Worm (Caenorhabditis elegans) whole organism, L1 larva: ENCODE results near the gene ZK1248.15.
"Not testable (repeated sequence)": the region's sequence is repeated elsewhere in the genome, so short reads cannot be mapped to it uniquely, and the experiment has no call there.

Experiments
- C04F5.9 ChIP-seq: sonication (generic microtip); optimal IDR thresholded peaks from 2 replicates; lab custom pipeline; 2016; ENCODE audit warnings: missing genetic modification characterization, missing compliant biosample characterization
- Y116A8C.19 ChIP-seq: sonication (generic microtip); optimal IDR thresholded peaks from 2 replicates; lab custom pipeline; 2016; ENCODE audit warnings: missing compliant biosample characterization, missing genetic modification characterization, borderline replicate concordance
- aly-2 ChIP-seq: fragments of 150-350 bp; optimal IDR thresholded peaks from 2 replicates; lab custom pipeline; 2014; ENCODE audit warnings: missing biosample characterization, missing genetic modification characterization
- ceh-63 ChIP-seq: fragments of 200-800 bp; sonication (Bioruptor generic); optimal IDR thresholded peaks from 2 replicates; lab custom pipeline; 2018; ENCODE audit warnings: mild to moderate bottlenecking, missing genetic modification characterization, missing compliant biosample characterization
- ces-1 ChIP-seq: fragments of 150-350 bp; optimal IDR thresholded peaks from 2 replicates; lab custom pipeline; 2014; ENCODE audit warnings: missing biosample characterization, missing genetic modification reagents, missing genetic modification characterization
- dsc-1 ChIP-seq: sonication (generic microtip); optimal IDR thresholded peaks from 2 replicates; lab custom pipeline; 2016; ENCODE audit warnings: mild to moderate bottlenecking, missing genetic modification characterization, missing compliant biosample characterization
- efl-1 ChIP-seq, 4 experiments: fragments of 150-350 bp; optimal IDR thresholded peaks in 3 of 4; peaks in 1 of 4; 1 replicate in 1 of 4; 2 replicates in 3 of 4; lab custom pipeline; 2014; ENCODE audit warnings: missing biosample characterization in 2 of 4, missing genetic modification characterization in 2 of 4, missing genetic modification reagents in 2 of 4
- efl-3 ChIP-seq: fragments of 200-800 bp; sonication (Bioruptor generic); optimal IDR thresholded peaks from 2 replicates; lab custom pipeline; 2018; ENCODE audit warnings: mild to moderate bottlenecking, missing genetic modification characterization, missing compliant biosample characterization
- egl-13 ChIP-seq: sonication (generic microtip); optimal IDR thresholded peaks from 2 replicates; lab custom pipeline; 2016; ENCODE audit warnings: missing genotype, missing genetic modification reagents, missing genetic modification characterization, missing compliant biosample characterization
- egl-27 ChIP-seq, 2 experiments: fragments of 150-350 bp in 1 of 2; sonication (generic microtip); optimal IDR thresholded peaks; 3 replicates each; lab custom pipeline; 2017 to 2018; ENCODE audit warnings: missing biosample characterization in 2 of 2, missing genetic modification characterization in 2 of 2, missing genetic modification reagents in 2 of 2
- elt-2 ChIP-seq: sonication (generic microtip); optimal IDR thresholded peaks from 2 replicates; lab custom pipeline; 2016; ENCODE audit warnings: missing genetic modification characterization, mild to moderate bottlenecking, inconsistent platforms, missing compliant biosample characterization, missing genetic modification reagents
- ets-5 ChIP-seq: fragments of 200-800 bp; sonication (Bioruptor generic); IDR thresholded peaks from 2 replicates; pipeline ENCODE4 v1.3.6; 2022; ENCODE audit warnings: missing genetic modification characterization, missing compliant biosample characterization
- fkh-4 ChIP-seq: sonication (generic microtip); optimal IDR thresholded peaks from 2 replicates; lab custom pipeline; 2016; ENCODE audit warnings: missing compliant biosample characterization, missing genetic modification characterization, borderline replicate concordance
- hpl-2 ChIP-seq: fragments of 150-350 bp; optimal IDR thresholded peaks from 2 replicates; lab custom pipeline; 2014; ENCODE audit warnings: missing biosample characterization, missing genetic modification reagents, missing genetic modification characterization
- lin-14 ChIP-seq: fragments of 200-800 bp; sonication (Bioruptor generic); optimal IDR thresholded peaks from 2 replicates; lab custom pipeline; 2018; ENCODE audit warnings: mild to moderate bottlenecking, missing genetic modification characterization, moderate library complexity, missing compliant biosample characterization
- lsy-2 ChIP-seq, 2 experiments: fragments of 150-350 bp; optimal IDR thresholded peaks; 2 replicates each; lab custom pipeline; 2014; ENCODE audit warnings: missing biosample characterization in 2 of 2, missing genetic modification characterization in 2 of 2
- mab-9 ChIP-seq: fragments of 200-800 bp; sonication (Bioruptor generic); IDR thresholded peaks from 2 replicates; pipeline ENCODE4 v1.3.6; 2022; ENCODE audit warnings: missing genetic modification reagents, missing genetic modification characterization, missing compliant biosample characterization
- mdl-1 ChIP-seq, 2 experiments: fragments of 150-350 bp; optimal IDR thresholded peaks; 2 replicates each; lab custom pipeline; 2014 to 2017; ENCODE audit warnings: missing biosample characterization in 2 of 2, missing genetic modification characterization in 2 of 2, inconsistent platforms in 1 of 2
- mef-2 ChIP-seq: fragments of 150-350 bp; optimal IDR thresholded peaks from 2 replicates; lab custom pipeline; 2014; ENCODE audit warnings: missing biosample characterization, missing genetic modification characterization
- mep-1 ChIP-seq: fragments of 150-350 bp; optimal IDR thresholded peaks from 2 replicates; lab custom pipeline; 2014; ENCODE audit warnings: missing biosample characterization, missing genetic modification characterization
- nhr-12 ChIP-seq: sonication (generic microtip); optimal IDR thresholded peaks from 2 replicates; lab custom pipeline; 2017; ENCODE audit warnings: missing biosample characterization, missing genetic modification characterization
- nhr-20 ChIP-seq: sonication (generic microtip); optimal IDR thresholded peaks from 2 replicates; lab custom pipeline; 2016; ENCODE audit warnings: mild to moderate bottlenecking, missing genetic modification characterization, missing compliant biosample characterization
- nhr-237 ChIP-seq: fragments of 150-350 bp; optimal IDR thresholded peaks from 2 replicates; lab custom pipeline; 2014; ENCODE audit warnings: missing biosample characterization, missing genetic modification characterization
- nhr-28 ChIP-seq: fragments of 150-350 bp; optimal IDR thresholded peaks from 2 replicates; lab custom pipeline; 2014; ENCODE audit warnings: missing biosample characterization, missing genetic modification characterization
- nhr-71 ChIP-seq: sonication (generic microtip); optimal IDR thresholded peaks from 2 replicates; lab custom pipeline; 2016; ENCODE audit warnings: mild to moderate bottlenecking, missing genetic modification characterization, moderate library complexity, missing compliant biosample characterization
- nhr-76 ChIP-seq: sonication (generic microtip); optimal IDR thresholded peaks from 2 replicates; lab custom pipeline; 2017; ENCODE audit warnings: missing biosample characterization, missing genetic modification characterization
- pag-3 ChIP-seq: sonication (generic microtip); optimal IDR thresholded peaks from 2 replicates; lab custom pipeline; 2017; ENCODE audit warnings: missing genetic modification characterization, mild to moderate bottlenecking, missing compliant biosample characterization, antibody characterized with exemption, borderline replicate concordance; ENCODE audit not compliant: insufficient read depth
- pqm-1 ChIP-seq: sonication (generic microtip); optimal IDR thresholded peaks from 3 replicates; lab custom pipeline; 2017; ENCODE audit warnings: missing biosample characterization, missing genetic modification characterization
- rnt-1 ChIP-seq: sonication (generic microtip); optimal IDR thresholded peaks from 2 replicates; lab custom pipeline; 2016; ENCODE audit warnings: mild to moderate bottlenecking, missing genetic modification characterization, moderate library complexity, missing compliant biosample characterization
- skn-1 ChIP-seq: fragments of 150-350 bp; optimal IDR thresholded peaks from 2 replicates; lab custom pipeline; 2014; ENCODE audit warnings: missing biosample characterization, missing genetic modification characterization
- snpc-4 ChIP-seq: fragments of 150-350 bp; optimal IDR thresholded peaks from 2 replicates; lab custom pipeline; 2014; ENCODE audit warnings: missing biosample characterization, missing genetic modification characterization
- sptf-1 ChIP-seq: fragments of 150-350 bp; optimal IDR thresholded peaks from 2 replicates; lab custom pipeline; 2014; ENCODE audit warnings: missing biosample characterization, missing genetic modification characterization
- swsn-7 ChIP-seq: sonication (generic microtip); optimal IDR thresholded peaks from 2 replicates; lab custom pipeline; 2016; ENCODE audit warnings: missing genetic modification characterization, missing compliant biosample characterization
- tlp-1 ChIP-seq: fragments of 150-350 bp; optimal IDR thresholded peaks from 2 replicates; lab custom pipeline; 2014; ENCODE audit warnings: missing biosample characterization, missing genetic modification characterization
- unc-30 ChIP-seq: sonication (generic microtip); optimal IDR thresholded peaks from 2 replicates; lab custom pipeline; 2017; ENCODE audit warnings: missing biosample characterization, missing genetic modification characterization
- unc-86 ChIP-seq: sonication (generic microtip); optimal IDR thresholded peaks from 2 replicates; lab custom pipeline; 2016; ENCODE audit warnings: missing genetic modification characterization, missing compliant biosample characterization
- unc-98 ChIP-seq: fragments of 200-800 bp; sonication (Bioruptor generic); IDR thresholded peaks from 2 replicates; pipeline ENCODE4 v1.3.6; 2022; ENCODE audit warnings: missing genetic modification characterization, missing compliant biosample characterization
- zag-1 ChIP-seq: fragments of 150-350 bp; optimal IDR thresholded peaks from 2 replicates; lab custom pipeline; 2014; ENCODE audit warnings: missing biosample characterization, missing genetic modification characterization

Gene ZK1248.15

ce11 chrII:5816346-5816745 lies 22.0 kb downstream of the ZK1248.15 start, which contains the start of gene ZK1248.20:
TSS of gene ZK1248.20 (plus strand) at chrII:5816646.
- TF ChIP-seq hpl-2 (GFP tag; lab: Kevin White, UChicago): no peak
- no peak for TF ChIP-seq sptf-1 (tag; lab: Kevin White, UChicago)
- no peak for TF ChIP-seq nhr-76
- no peak for TF ChIP-seq ces-1
- TF ChIP-seq rnt-1: no peak
- TF ChIP-seq lsy-2 (tag; optimal IDR thresholded peaks at IDR 0.05; lab: Kevin White, UChicago): no peak
- TF ChIP-seq dsc-1 (tag; lab: Kevin White, UChicago): no peak
- no peak for TF ChIP-seq efl-3
- TF ChIP-seq, all 84 proteins: peak for 0

ce11 chrII:5815382-5815781 lies 23.0 kb downstream of the ZK1248.15 start, which contains the start of gene wago-5:
TSS of gene wago-5 (minus strand) at chrII:5815482.
- TF ChIP-seq Y116A8C.19; mab-9; skn-1 (tag; lab: Kevin White, UChicago): not testable (repeated sequence)

- TF ChIP-seq efl-1 (optimal IDR thresholded peaks at IDR 0.05; lab: Kevin White, UChicago) (no peak), efl-1 (GFP tag; optimal IDR thresholded peaks at IDR 0.05 in 1 of 2; lab: Kevin White, UChicago) (no peak), mef-2 (no peak), nhr-237 (tag; lab: Kevin White, UChicago) (no peak)
- TF ChIP-seq, all 84 proteins: peak for 0
Measured at ce11 chrII:5810230-5810629, 28.1 kb downstream of the ZK1248.15 start, which contains the start of the genes msp-64 and ZK1248.5. TSS of gene msp-64 (minus strand) at chrII:5810330. TSS of gene ZK1248.5 (plus strand) at chrII:5810514.

- TF ChIP-seq efl-1 (optimal IDR thresholded peaks at IDR 0.05; lab: Kevin White, UChicago) (no peak), efl-1 (GFP tag; optimal IDR thresholded peaks at IDR 0.05 in 1 of 2; lab: Kevin White, UChicago) (peak in 1 of 2 experiments; percentile 84), ets-5 (no peak), elt-2 (peak; percentile 84)
Measured at ce11 chrII:5806563-5806962, 31.8 kb downstream of the ZK1248.15 start.

- TF ChIP-seq nhr-76 (no peak), unc-86 (tag; lab: Kevin White, UChicago) (no peak), elt-2 (peak; percentile 64), efl-1 (optimal IDR thresholded peaks at IDR 0.05; lab: Kevin White, UChicago) (no peak), efl-1 (GFP tag; optimal IDR thresholded peaks at IDR 0.05 in 1 of 2; lab: Kevin White, UChicago) (peak in 1 of 2 experiments; percentile 51)
Measured at ce11 chrII:5805303-5805702, 33.0 kb downstream of the ZK1248.15 start, which contains the start of gene K05F1.10. TSS of gene K05F1.10 (minus strand) at chrII:5805473.

- TF ChIP-seq sptf-1 (tag; lab: Kevin White, UChicago) (no peak), unc-98 (GFP tag; lab: Robert Waterston, UW) (no peak), snpc-4 (tag; lab: Kevin White, UChicago) (no peak), efl-1 (optimal IDR thresholded peaks at IDR 0.05; lab: Kevin White, UChicago) (no peak), efl-1 (GFP tag; optimal IDR thresholded peaks at IDR 0.05 in 1 of 2; lab: Kevin White, UChicago) (no peak), mab-9 (no peak), fkh-4 (no peak), nhr-20 (tag; lab: Kevin White, UChicago) (no peak), ceh-63 (no peak), nhr-76 (no peak), lsy-2 (tag; optimal IDR thresholded peaks at IDR 0.05; lab: Kevin White, UChicago) (no peak), C04F5.9 (tag; lab: Kevin White, UChicago) (no peak), zag-1 (tag; lab: Kevin White, UChicago) (no peak), hpl-2 (GFP tag; lab: Kevin White, UChicago) (no peak), pqm-1 (no peak), nhr-71 (tag; lab: Kevin White, UChicago) (no peak), skn-1 (tag; lab: Kevin White, UChicago) (no peak), lin-14 (GFP tag; lab: Kevin White, UChicago) (no peak)
- TF ChIP-seq, all 84 proteins: peak for 0
Measured at ce11 chrII:5804288-5804687, 34.1 kb downstream of the ZK1248.15 start.

- TF ChIP-seq mab-9: no peak
- TF ChIP-seq aly-2: no peak
- TF ChIP-seq unc-30 (tag; lab: Kevin White, UChicago): no peak
- TF ChIP-seq mep-1 (tag; lab: Kevin White, UChicago): no peak
- TF ChIP-seq egl-13 (tag; lab: Kevin White, UChicago): no peak
- no peak for TF ChIP-seq ets-5
- no peak for TF ChIP-seq pag-3 (tag; lab: Kevin White, UChicago)
- TF ChIP-seq dsc-1 (tag; lab: Kevin White, UChicago): no peak
- TF ChIP-seq nhr-12 (tag; lab: Kevin White, UChicago): no peak
- TF ChIP-seq lin-14 (GFP tag; lab: Kevin White, UChicago): no peak
- no peak for TF ChIP-seq mdl-1 (tag; optimal IDR thresholded peaks at IDR 0.05; lab: Kevin White, UChicago)
- no peak for TF ChIP-seq nhr-28 (tag; lab: Kevin White, UChicago)
- TF ChIP-seq tlp-1 (tag; lab: Kevin White, UChicago): no peak
- TF ChIP-seq egl-27 (tag; optimal IDR thresholded peaks at IDR 0.05; lab: Kevin White, UChicago): no peak
- no peak for TF ChIP-seq swsn-7 (tag; lab: Kevin White, UChicago)
Measured at ce11 chrII:5801075-5801474, 37.3 kb downstream of the ZK1248.15 start, which contains the start of the genes K05F1.9 and K05F1.1. TSS of gene K05F1.9 (minus strand) at chrII:5801175. TSS of gene K05F1.1 (plus strand) at chrII:5801382.
